Worm (Caenorhabditis elegans) whole organism, young adult: ENCODE measurements around the gene hlh-25.

Source experiments
- B0019.2 ChIP-seq: fragments of 200-800 bp; sonication (Bioruptor generic); conservative IDR thresholded peaks from 2 replicates; pipeline ENCODE4 v1.3.6; 2022; ENCODE audit warnings: missing genetic modification reagents, missing genetic modification characterization, missing compliant biosample characterization
- B0035.1 ChIP-seq: sonication (generic microtip); optimal IDR thresholded peaks from 2 replicates; lab custom pipeline; 2016; ENCODE audit warnings: missing genetic modification characterization, mild to moderate bottlenecking, missing compliant biosample characterization, missing genotype, missing genetic modification reagents
- B0261.1 ChIP-seq: sonication (generic microtip); optimal IDR thresholded peaks from 2 replicates; lab custom pipeline; 2016; ENCODE audit warnings: mild to moderate bottlenecking, missing genetic modification characterization, moderate library complexity, missing compliant biosample characterization
- B0336.3 ChIP-seq: fragments of 200-800 bp; sonication (Bioruptor generic); IDR thresholded peaks from 2 replicates; pipeline ENCODE4 v1.3.6; 2022; ENCODE audit warnings: missing genetic modification characterization, missing compliant biosample characterization
- F10E7.11 ChIP-seq: sonication (generic microtip); optimal IDR thresholded peaks from 2 replicates; lab custom pipeline; 2017; ENCODE audit warnings: mild to moderate bottlenecking, missing genetic modification characterization, moderate library complexity, missing compliant biosample characterization
- F49E8.2 ChIP-seq: sonication (generic microtip); optimal IDR thresholded peaks from 3 replicates; lab custom pipeline; 2017; ENCODE audit warnings: missing genetic modification characterization, mild to moderate bottlenecking, missing compliant biosample characterization, antibody characterized with exemption, moderate library complexity; ENCODE audit not compliant: insufficient read depth
- F52B5.7 ChIP-seq: sonication (generic microtip); optimal IDR thresholded peaks from 2 replicates; lab custom pipeline; 2016; ENCODE audit warnings: mild to moderate bottlenecking, missing genetic modification characterization, missing compliant biosample characterization
- F57A8.1 ChIP-seq: fragments of 200-800 bp; sonication (Bioruptor generic); optimal IDR thresholded peaks from 2 replicates; lab custom pipeline; 2018; ENCODE audit warnings: mild to moderate bottlenecking, missing genetic modification characterization, moderate library complexity, missing compliant biosample characterization
- T26A5.8 ChIP-seq: sonication (generic microtip); optimal IDR thresholded peaks from 2 replicates; lab custom pipeline; 2016; ENCODE audit warnings: missing genetic modification characterization, missing compliant biosample characterization
- atf-7 ChIP-seq: sonication (generic microtip); optimal IDR thresholded peaks from 2 replicates; lab custom pipeline; 2017; ENCODE audit warnings: mild to moderate bottlenecking, missing genetic modification characterization, missing compliant biosample characterization
- attf-5 ChIP-seq: fragments of 200-800 bp; sonication (Bioruptor generic); optimal IDR thresholded peaks from 2 replicates; lab custom pipeline; 2018; ENCODE audit warnings: mild to moderate bottlenecking, missing genetic modification characterization, missing compliant biosample characterization
- bed-1 ChIP-seq: fragments of 200-800 bp; sonication (Bioruptor generic); IDR thresholded peaks from 2 replicates; pipeline ENCODE4 v1.3.6; 2022; ENCODE audit warnings: missing genetic modification reagents, missing genetic modification characterization, missing compliant biosample characterization
- dox-1 ChIP-seq: fragments of 200-800 bp; sonication (Bioruptor generic); IDR thresholded peaks from 2 replicates; pipeline ENCODE4 v1.3.6; 2022; ENCODE audit warnings: missing genetic modification reagents, missing genetic modification characterization, missing compliant biosample characterization
- egl-18 ChIP-seq: fragments of 200-800 bp; sonication (Bioruptor generic); IDR thresholded peaks from 2 replicates; pipeline ENCODE4 v1.3.6; 2022; ENCODE audit warnings: missing genetic modification reagents, missing genetic modification characterization, missing compliant biosample characterization
- egrh-3 ChIP-seq: fragments of 200-800 bp; sonication (Bioruptor generic); IDR thresholded peaks from 2 replicates; pipeline ENCODE4 v1.3.6; 2022; ENCODE audit warnings: missing genetic modification reagents, missing genetic modification characterization, missing compliant biosample characterization
- hlh-26 ChIP-seq: fragments of 200-800 bp; sonication (Bioruptor generic); conservative IDR thresholded peaks from 2 replicates; pipeline ENCODE4 v1.3.6; 2022; ENCODE audit warnings: missing genetic modification reagents, missing genetic modification characterization, missing compliant biosample characterization
- let-607 ChIP-seq, 2 experiments: fragments of 200-800 bp in 1 of 2; sonication (Bioruptor generic) in 1 of 2; sonication (generic microtip) in 1 of 2; optimal IDR thresholded peaks; 2 replicates each; lab custom pipeline; 2016 to 2018; ENCODE audit warnings: mild to moderate bottlenecking in 2 of 2, missing compliant biosample characterization in 2 of 2, missing genetic modification characterization in 2 of 2, moderate library complexity in 2 of 2, missing genotype in 1 of 2
- lin-40 ChIP-seq: sonication (generic microtip); optimal IDR thresholded peaks from 2 replicates; lab custom pipeline; 2016; ENCODE audit warnings: missing genetic modification characterization, mild to moderate bottlenecking, missing compliant biosample characterization, missing genotype, missing genetic modification reagents
- lsl-1 ChIP-seq: fragments of 200-800 bp; sonication (Bioruptor generic); optimal IDR thresholded peaks from 2 replicates; lab custom pipeline; 2018; ENCODE audit warnings: mild to moderate bottlenecking, missing genetic modification characterization, moderate library complexity, missing compliant biosample characterization
- madf-6 ChIP-seq: fragments of 200-800 bp; sonication (Bioruptor generic); IDR thresholded peaks from 2 replicates; pipeline ENCODE4 v1.3.6; 2022; ENCODE audit warnings: missing genetic modification reagents, missing genetic modification characterization, missing compliant biosample characterization
- madf-8 ChIP-seq: fragments of 200-800 bp; sonication (Bioruptor generic); conservative IDR thresholded peaks from 2 replicates; pipeline ENCODE4 v1.3.6; 2022; ENCODE audit warnings: missing genetic modification reagents, missing genetic modification characterization, missing compliant biosample characterization
- mcd-1 ChIP-seq: fragments of 200-800 bp; sonication (Bioruptor generic); IDR thresholded peaks from 2 replicates; pipeline ENCODE4 v1.3.6; 2022; ENCODE audit warnings: missing genetic modification reagents, missing genetic modification characterization, missing compliant biosample characterization
- nfya-1 ChIP-seq: sonication (generic microtip); optimal IDR thresholded peaks from 2 replicates; lab custom pipeline; 2017; ENCODE audit warnings: antibody characterized with exemption, missing compliant biosample characterization, missing genetic modification characterization, borderline replicate concordance; ENCODE audit not compliant: insufficient read depth
- nhr-120 ChIP-seq: fragments of 200-800 bp; sonication (Bioruptor generic); IDR thresholded peaks from 2 replicates; pipeline ENCODE4 v1.3.6; 2022; ENCODE audit warnings: missing genetic modification characterization, missing compliant biosample characterization
- nhr-27 ChIP-seq: fragments of 200-800 bp; sonication (Bioruptor generic); optimal IDR thresholded peaks from 2 replicates; lab custom pipeline; 2018; ENCODE audit warnings: mild to moderate bottlenecking, missing genetic modification characterization, moderate library complexity, missing compliant biosample characterization
- nhr-80 ChIP-seq: sonication (generic microtip); optimal IDR thresholded peaks from 2 replicates; lab custom pipeline; 2016; ENCODE audit warnings: missing genetic modification characterization, missing compliant biosample characterization
- pbrm-1 ChIP-seq: fragments of 200-800 bp; sonication (Bioruptor generic); IDR thresholded peaks from 2 replicates; pipeline ENCODE4 v1.3.6; 2022; ENCODE audit warnings: missing genetic modification reagents, missing genetic modification characterization, missing compliant biosample characterization
- rec-8 ChIP-seq, 2 experiments: sonication (generic microtip); optimal IDR thresholded peaks; 2 replicates each; lab custom pipeline; 2016; ENCODE audit warnings: mild to moderate bottlenecking in 2 of 2, missing genetic modification characterization in 2 of 2, missing genetic modification reagents in 2 of 2, missing genotype in 2 of 2, missing biosample characterization in 1 of 2, missing compliant biosample characterization in 1 of 2, moderate library complexity in 1 of 2
- repo-1 ChIP-seq: sonication (generic microtip); optimal IDR thresholded peaks from 2 replicates; lab custom pipeline; 2017; ENCODE audit warnings: mild to moderate bottlenecking, missing genetic modification characterization, missing compliant biosample characterization
- sdz-38 ChIP-seq: sonication (generic microtip); optimal IDR thresholded peaks from 2 replicates; lab custom pipeline; 2016; ENCODE audit warnings: missing genotype, missing genetic modification characterization, missing compliant biosample characterization
- snpc-1.1 ChIP-seq: sonication (generic microtip); optimal IDR thresholded peaks from 2 replicates; lab custom pipeline; 2017; ENCODE audit warnings: missing genetic modification characterization, mild to moderate bottlenecking, missing compliant biosample characterization, antibody characterized with exemption, moderate library complexity, missing genotype, missing genetic modification reagents; ENCODE audit not compliant: insufficient read depth
- snpc-1.3 ChIP-seq: sonication (generic microtip); optimal IDR thresholded peaks from 2 replicates; lab custom pipeline; 2017; ENCODE audit warnings: missing genetic modification characterization, mild to moderate bottlenecking, missing compliant biosample characterization, antibody characterized with exemption, moderate library complexity, missing genotype, missing genetic modification reagents; ENCODE audit not compliant: insufficient read depth
- tbp1 ChIP-seq: fragments of 200-800 bp; sonication (Bioruptor generic); optimal IDR thresholded peaks from 2 replicates; lab custom pipeline; 2018; ENCODE audit warnings: mild to moderate bottlenecking, missing genetic modification characterization, missing compliant biosample characterization
- unc-62 ChIP-seq: fragments of 150-350 bp; optimal IDR thresholded peaks from 2 replicates; lab custom pipeline; 2014; ENCODE audit warnings: missing biosample characterization, missing genetic modification reagents, missing genetic modification characterization
- zim-3 ChIP-seq: sonication (generic microtip); optimal IDR thresholded peaks from 2 replicates; lab custom pipeline; 2017; ENCODE audit warnings: mild to moderate bottlenecking, missing genetic modification characterization, moderate library complexity, missing compliant biosample characterization
- ztf-26 ChIP-seq: sonication (generic microtip); optimal IDR thresholded peaks from 2 replicates; lab custom pipeline; 2017; ENCODE audit warnings: missing genetic modification characterization, missing compliant biosample characterization
- ztf-28 ChIP-seq: fragments of 200-800 bp; sonication (Bioruptor generic); IDR thresholded peaks from 2 replicates; pipeline ENCODE4 v1.3.6; 2022; ENCODE audit warnings: missing genetic modification reagents, missing genetic modification characterization, missing compliant biosample characterization
- ztf-3 ChIP-seq: fragments of 200-800 bp; sonication (Bioruptor generic); optimal IDR thresholded peaks from 2 replicates; lab custom pipeline; 2018; ENCODE audit warnings: mild to moderate bottlenecking, missing genetic modification characterization, missing compliant biosample characterization

Gene hlh-25

ce11 chrII:5511417-5512353 is 23.4 kb upstream of the hlh-25 start (continued):
- TF ChIP-seq F49E8.2 (tag; lab: Kevin White, UChicago) (no peak), F57A8.1 (GFP tag; lab: Kevin White, UChicago) (no peak), zim-3 (tag; lab: Kevin White, UChicago) (no peak), sdz-38 (tag; lab: Kevin White, UChicago) (no peak), ztf-26 (tag; lab: Kevin White, UChicago) (no peak), lin-40 (tag; lab: Kevin White, UChicago) (no peak), B0336.3 (GFP tag; lab: Robert Waterston, UW) (no peak), attf-5 (GFP tag; lab: Kevin White, UChicago) (peak; percentile 1), nfya-1 (no peak), rec-8 (tag; optimal IDR thresholded peaks at IDR 0.05; lab: Kevin White, UChicago) (peak in 1 of 2 experiments; percentile 24), egl-18 (GFP tag; lab: Robert Waterston, UW) (no peak), tbp1 (no peak), nhr-80 (tag; lab: Kevin White, UChicago) (no peak), F10E7.11 (tag; lab: Kevin White, UChicago) (no peak), ztf-3 (GFP tag; lab: Kevin White, UChicago) (no peak), pbrm-1 (GFP tag; lab: Robert Waterston, UW) (no peak), madf-6 (GFP tag; lab: Robert Waterston, UW) (peak; percentile 90), ztf-28 (GFP tag; lab: Robert Waterston, UW) (0 out of 2 replicates have a peak, but pooled peaks have one; percentile 22), bed-1 (no peak), nhr-27 (tag; lab: Kevin White, UChicago) (no peak), hlh-26 (GFP tag; lab: Robert Waterston, UW) (no peak), repo-1 (tag; lab: Kevin White, UChicago) (no peak), T26A5.8 (tag; lab: Kevin White, UChicago) (no peak), snpc-1.3 (tag; lab: Kevin White, UChicago) (no peak), let-607 (tag; optimal IDR thresholded peaks at IDR 0.05; lab: Kevin White, UChicago) (no peak), lsl-1 (GFP tag; lab: Kevin White, UChicago) (peak; percentile 45), nhr-120 (GFP tag; lab: Robert Waterston, UW) (no peak), madf-8 (GFP tag; lab: Robert Waterston, UW) (peak; percentile 88), snpc-1.1 (tag; lab: Kevin White, UChicago) (no peak), mcd-1 (GFP tag; lab: Robert Waterston, UW) (peak; percentile 41), dox-1 (GFP tag; lab: Robert Waterston, UW) (0 out of 2 replicates have a peak, but pooled peaks have one; percentile 39)
- TF ChIP-seq, all 124 proteins: peak for 19

DNA sequence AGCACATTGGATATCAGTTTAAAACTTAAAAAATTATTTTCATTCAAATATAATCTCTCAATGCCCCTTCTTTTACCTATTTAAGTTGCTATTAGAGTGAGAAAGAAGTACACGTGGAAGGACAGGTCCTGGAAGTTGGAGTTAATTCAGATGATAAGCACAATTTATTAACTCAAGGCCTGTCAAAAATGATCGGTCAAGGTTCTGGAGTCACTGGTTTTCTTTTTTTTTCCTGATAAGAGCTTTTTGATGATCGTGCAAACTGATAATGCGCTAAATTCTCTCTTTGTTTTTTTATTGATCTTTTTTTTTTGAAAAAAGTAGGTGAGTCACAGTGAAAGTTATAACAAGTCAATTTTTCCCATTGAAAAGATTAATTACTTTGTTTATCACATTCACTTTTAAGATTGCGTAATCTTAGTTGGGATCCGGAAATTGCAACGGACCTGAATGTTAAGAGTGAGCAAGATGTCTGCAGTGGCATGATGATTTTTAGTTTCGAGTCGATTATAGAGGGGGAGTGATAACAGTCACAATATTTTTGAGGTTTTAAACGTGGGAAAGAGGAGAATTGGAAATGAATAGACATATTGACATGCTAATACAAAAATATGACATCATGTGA is 22.5 kb upstream of the hlh-25 start:
- no peak for TF ChIP-seq egrh-3 (GFP tag; lab: Robert Waterston, UW)
- no peak for TF ChIP-seq F52B5.7 (tag; lab: Kevin White, UChicago)
- TF ChIP-seq B0261.1 (tag; lab: Kevin White, UChicago): no peak
- TF ChIP-seq unc-62: peak; percentile 34
- TF ChIP-seq atf-7 (tag; lab: Kevin White, UChicago): peak; percentile 78
- peak; percentile 88 to 93 for TF ChIP-seq let-607 (tag; optimal IDR thresholded peaks at IDR 0.05; lab: Kevin White, UChicago)
- no peak for TF ChIP-seq B0019.2 (GFP tag; lab: Robert Waterston, UW)
- TF ChIP-seq mcd-1 (GFP tag; lab: Robert Waterston, UW): no peak
- peak; percentile 90 for TF ChIP-seq nhr-80 (tag; lab: Kevin White, UChicago)
- TF ChIP-seq B0035.1: no peak
